Worm (Caenorhabditis elegans) whole organism, L2 larva: ENCODE measurements around the gene gpd-2.

Source experiments
- F13H6.1 ChIP-seq: sonication (generic microtip); optimal IDR thresholded peaks from 2 replicates; lab custom pipeline; 2016; ENCODE audit warnings: missing genetic modification characterization, missing compliant biosample characterization
- R02D3.7 ChIP-seq: fragments of 150-350 bp; optimal IDR thresholded peaks from 2 replicates; lab custom pipeline; 2014; ENCODE audit warnings: missing biosample characterization, missing genetic modification characterization
- ZK546.5 ChIP-seq: sonication (generic microtip); optimal IDR thresholded peaks from 2 replicates; lab custom pipeline; 2017; ENCODE audit warnings: missing biosample characterization, missing genetic modification characterization
- aly-2 ChIP-seq: fragments of 150-350 bp; optimal IDR thresholded peaks from 2 replicates; lab custom pipeline; 2014; ENCODE audit warnings: missing biosample characterization, missing genetic modification characterization
- ama-1 ChIP-seq: fragments of 150-350 bp; optimal IDR thresholded peaks from 2 replicates; lab custom pipeline; 2018; ENCODE audit warnings: inconsistent platforms
- ceh-16 ChIP-seq: fragments of 150-350 bp; optimal IDR thresholded peaks from 2 replicates; lab custom pipeline; 2014; ENCODE audit warnings: missing biosample characterization, missing genetic modification characterization
- ceh-82 ChIP-seq: fragments of 150-350 bp; optimal IDR thresholded peaks from 2 replicates; lab custom pipeline; 2014; ENCODE audit warnings: missing biosample characterization, missing genetic modification characterization
- crh-2 ChIP-seq: sonication (generic microtip); optimal IDR thresholded peaks from 2 replicates; lab custom pipeline; 2017; ENCODE audit warnings: missing biosample characterization, missing genetic modification characterization
- egl-27 ChIP-seq: sonication (generic microtip); optimal IDR thresholded peaks from 3 replicates; lab custom pipeline; 2017; ENCODE audit warnings: missing biosample characterization, missing genetic modification reagents, missing genetic modification characterization
- elt-1 ChIP-seq: fragments of 150-350 bp; optimal IDR thresholded peaks from 2 replicates; lab custom pipeline; 2014; ENCODE audit warnings: missing biosample characterization, missing genetic modification characterization
- fos-1 ChIP-seq: fragments of 150-350 bp; optimal IDR thresholded peaks from 2 replicates; lab custom pipeline; 2014; ENCODE audit warnings: missing biosample characterization, missing genetic modification characterization
- lin-11 ChIP-seq: fragments of 150-350 bp; sonication (generic microtip); optimal IDR thresholded peaks from 2 replicates; lab custom pipeline; 2014; ENCODE audit warnings: missing biosample characterization, missing genetic modification characterization, inconsistent platforms, mixed read lengths
- lin-39 ChIP-seq: fragments of 150-350 bp; optimal IDR thresholded peaks from 2 replicates; lab custom pipeline; 2014; ENCODE audit warnings: missing biosample characterization, missing genetic modification reagents, missing genetic modification characterization
- lsy-2 ChIP-seq, 2 experiments: fragments of 150-350 bp in 1 of 2; sonication (generic microtip) in 1 of 2; optimal IDR thresholded peaks; 2 replicates each; lab custom pipeline; 2014 to 2017; ENCODE audit warnings: missing biosample characterization in 2 of 2, missing genetic modification characterization in 2 of 2
- mab-5 ChIP-seq: fragments of 150-350 bp; optimal IDR thresholded peaks from 2 replicates; lab custom pipeline; 2014; ENCODE audit warnings: missing biosample characterization, missing genetic modification characterization
- mbf-1 ChIP-seq: sonication (generic microtip); optimal IDR thresholded peaks from 2 replicates; lab custom pipeline; 2017; ENCODE audit warnings: missing biosample characterization, missing genetic modification characterization
- mdl-1 ChIP-seq, 2 experiments: fragments of 150-350 bp in 1 of 2; sonication (generic microtip) in 1 of 2; optimal IDR thresholded peaks; 2 replicates each; lab custom pipeline; 2017; ENCODE audit warnings: missing biosample characterization in 2 of 2, missing genetic modification characterization in 2 of 2
- nhr-129 ChIP-seq: fragments of 150-350 bp; optimal IDR thresholded peaks from 2 replicates; lab custom pipeline; 2014; ENCODE audit warnings: missing biosample characterization, missing genetic modification characterization
- nhr-237 ChIP-seq: fragments of 150-350 bp; optimal IDR thresholded peaks from 2 replicates; lab custom pipeline; 2014; ENCODE audit warnings: missing biosample characterization, missing genetic modification characterization
- nhr-25 ChIP-seq: fragments of 150-350 bp; sonication (generic microtip); optimal IDR thresholded peaks from 3 replicates; lab custom pipeline; 2014; ENCODE audit warnings: missing biosample characterization, missing genetic modification characterization
- nhr-6 ChIP-seq: fragments of 150-350 bp; optimal IDR thresholded peaks from 2 replicates; lab custom pipeline; 2014; ENCODE audit warnings: missing biosample characterization, missing genetic modification characterization
- sem-4 ChIP-seq: fragments of 150-350 bp; optimal IDR thresholded peaks from 2 replicates; lab custom pipeline; 2014; ENCODE audit warnings: missing biosample characterization, missing genetic modification reagents, missing genetic modification characterization
- skn-1 ChIP-seq: sonication (generic microtip); optimal IDR thresholded peaks from 2 replicates; lab custom pipeline; 2017; ENCODE audit warnings: missing biosample characterization, missing genetic modification characterization
- sma-3 ChIP-seq: sonication (generic microtip); optimal IDR thresholded peaks from 2 replicates; lab custom pipeline; 2016; ENCODE audit warnings: missing genetic modification reagents, missing genetic modification characterization, missing compliant biosample characterization
- sma-9 ChIP-seq, 2 experiments: fragments of 150-350 bp in 1 of 2; sonication (generic microtip) in 1 of 2; optimal IDR thresholded peaks; 2 replicates each; lab custom pipeline; 2014 to 2016; ENCODE audit warnings: missing genetic modification characterization in 2 of 2, mild to moderate bottlenecking in 1 of 2, missing biosample characterization in 1 of 2, missing compliant biosample characterization in 1 of 2, missing genetic modification reagents in 1 of 2, moderate library complexity in 1 of 2
- unc-39 ChIP-seq: fragments of 150-350 bp; optimal IDR thresholded peaks from 2 replicates; lab custom pipeline; 2014; ENCODE audit warnings: missing biosample characterization, missing genetic modification characterization
- zag-1 ChIP-seq: fragments of 150-350 bp; optimal IDR thresholded peaks from 2 replicates; lab custom pipeline; 2014; ENCODE audit warnings: missing biosample characterization, missing genetic modification characterization
- ztf-1 ChIP-seq: fragments of 200-800 bp; sonication (Bioruptor generic); conservative IDR thresholded peaks from 2 replicates; pipeline ENCODE4 v1.3.6; 2022; ENCODE audit warnings: missing genetic modification characterization, missing compliant biosample characterization
- ztf-4 ChIP-seq: fragments of 150-350 bp; optimal IDR thresholded peaks from 2 replicates; lab custom pipeline; 2014; ENCODE audit warnings: missing biosample characterization, missing genetic modification characterization

The gpd-2 gene

ce11 chrX:3156062-3156791 lies 41.7 kb upstream of the gpd-2 start:
- no peak for TF ChIP-seq mdl-1 (tag; optimal IDR thresholded peaks at IDR 0.05; lab: Kevin White, UChicago)
- TF ChIP-seq sem-4 (tag; lab: Kevin White, UChicago) = no peak
- peak; percentile 9 for TF ChIP-seq sma-3 (GFP tag; lab: Kevin White, UChicago)
- peak; percentile 86 for TF ChIP-seq fos-1 (tag; lab: Kevin White, UChicago)
- TF ChIP-seq ceh-16 (tag; lab: Kevin White, UChicago) = no peak
- TF ChIP-seq, all 48 proteins: peak for 2

ce11 chrX:3155111-3155843 lies 40.8 kb upstream of the gpd-2 start:
- no peak for TF ChIP-seq aly-2 (tag; lab: Kevin White, UChicago)
- no peak for TF ChIP-seq mdl-1 (tag; optimal IDR thresholded peaks at IDR 0.05; lab: Kevin White, UChicago)
- peak; percentile 45 for TF ChIP-seq fos-1 (tag; lab: Kevin White, UChicago)
- TF ChIP-seq ztf-4 = no peak
- TF ChIP-seq, all 48 proteins: peak for 1

DNA sequence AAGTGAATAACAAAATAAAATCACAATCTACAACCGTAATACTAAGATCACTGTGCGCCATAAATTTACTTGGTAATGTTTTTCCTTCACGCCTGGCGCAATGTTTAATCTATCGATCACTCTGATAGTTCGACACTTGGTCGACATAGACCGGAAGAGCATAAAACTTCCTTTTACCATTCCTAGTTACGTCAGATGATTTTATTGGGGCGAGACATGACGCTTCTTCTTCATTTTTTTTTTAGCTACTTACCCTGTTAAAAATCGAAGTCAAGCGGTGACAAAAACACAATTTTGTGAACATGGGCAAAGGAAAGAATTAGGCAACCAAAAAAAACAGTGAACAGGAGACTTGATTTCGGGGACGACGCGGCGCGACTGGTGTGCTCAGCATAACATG lies 40.1 kb upstream of the gpd-2 start:
- no peak for TF ChIP-seq nhr-237 (tag; lab: Kevin White, UChicago)
- TF ChIP-seq zag-1 (tag; lab: Kevin White, UChicago) = no peak
- TF ChIP-seq nhr-25 (tag; lab: Kevin White, UChicago) = no peak
- no peak for TF ChIP-seq ztf-1 (GFP tag; lab: Robert Waterston, UW)
- no peak for TF ChIP-seq unc-39 (tag; lab: Kevin White, UChicago)
- TF ChIP-seq fos-1 (tag; lab: Kevin White, UChicago) = peak; percentile 39
- TF ChIP-seq ceh-16 (tag; lab: Kevin White, UChicago) = no peak
- peak; percentile 1 for TF ChIP-seq crh-2
- TF ChIP-seq lin-39 (tag; lab: Kevin White, UChicago) = no peak
- peak; percentile 34 for TF ChIP-seq sma-9 (GFP tag; optimal IDR thresholded peaks at IDR 0.05; lab: Kevin White, UChicago)
- TF ChIP-seq sma-9 (tag; optimal IDR thresholded peaks at IDR 0.05; lab: Kevin White, UChicago) = no peak
- peak; percentile 59 for TF ChIP-seq nhr-129 (tag; lab: Kevin White, UChicago)
- no peak for TF ChIP-seq lsy-2 (tag; optimal IDR thresholded peaks at IDR 0.05; lab: Kevin White, UChicago)
- no peak for TF ChIP-seq ceh-82 (tag; lab: Kevin White, UChicago)

DNA sequence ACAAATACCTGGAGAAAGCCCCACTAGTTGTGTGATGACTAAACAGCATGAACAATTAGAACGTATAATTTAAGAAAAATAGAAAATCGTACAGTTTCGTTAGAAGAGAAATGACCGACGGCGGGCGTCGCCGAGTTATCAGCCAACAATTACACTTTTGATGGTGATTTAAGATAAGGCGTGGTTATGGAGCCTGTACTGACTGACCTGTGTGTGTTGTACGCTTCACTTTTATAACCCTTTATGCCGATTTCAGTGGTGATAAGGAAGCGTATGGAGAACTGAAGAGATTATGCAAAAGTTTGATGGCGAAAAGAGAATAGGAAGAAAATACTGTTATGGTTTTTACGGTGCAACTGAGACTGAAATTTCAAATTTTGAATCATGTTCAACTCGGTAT lies 38.6 kb upstream of the gpd-2 start:
- TF ChIP-seq mdl-1 (tag; optimal IDR thresholded peaks at IDR 0.05; lab: Kevin White, UChicago) (no peak), nhr-129 (tag; lab: Kevin White, UChicago) (peak; percentile 5), fos-1 (tag; lab: Kevin White, UChicago) (peak; percentile 92), elt-1 (tag; lab: Kevin White, UChicago) (no peak), egl-27 (tag; lab: Kevin White, UChicago) (peak; percentile 6), lin-11 (tag; lab: Kevin White, UChicago) (no peak), sma-3 (GFP tag; lab: Kevin White, UChicago) (peak; percentile 20), mab-5 (tag; lab: Kevin White, UChicago) (no peak), F13H6.1 (peak; percentile 65), sma-9 (GFP tag; optimal IDR thresholded peaks at IDR 0.05; lab: Kevin White, UChicago) (peak; percentile 63), sma-9 (tag; optimal IDR thresholded peaks at IDR 0.05; lab: Kevin White, UChicago) (no peak), crh-2 (peak; percentile 46)

DNA sequence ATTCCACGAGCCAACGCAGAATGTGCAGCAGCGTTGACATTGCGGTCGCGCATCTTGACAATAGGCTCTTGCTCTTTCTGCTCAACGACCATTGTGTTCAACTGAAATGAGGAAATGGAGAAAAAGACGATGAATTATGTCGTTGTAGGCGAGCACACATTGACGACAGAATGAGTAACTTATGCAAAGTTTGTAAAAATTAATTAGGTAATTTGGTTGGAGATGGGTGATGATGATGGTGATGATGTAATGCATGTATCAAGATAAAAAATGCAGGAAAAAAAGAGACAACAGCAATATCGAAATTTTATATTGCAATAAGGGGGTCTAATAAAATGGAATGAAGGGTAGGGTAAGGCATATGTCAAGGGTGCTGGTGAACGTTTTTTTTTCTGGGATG lies 37.9 kb upstream of the gpd-2 start, which contains the start of gene bbln-1:
Gene bbln-1, minus strand, starts transcription at position 101 of the 400 bp plus-strand sequence.
- TF ChIP-seq sma-9 (GFP tag; optimal IDR thresholded peaks at IDR 0.05; lab: Kevin White, UChicago) (no peak), sma-9 (tag; optimal IDR thresholded peaks at IDR 0.05; lab: Kevin White, UChicago) (no peak), skn-1 (tag; lab: Kevin White, UChicago) (no peak), nhr-237 (tag; lab: Kevin White, UChicago) (no peak), sma-3 (GFP tag; lab: Kevin White, UChicago) (no peak), nhr-129 (tag; lab: Kevin White, UChicago) (no peak), ama-1 (lab: Kevin White, UChicago) (no peak), ceh-82 (tag; lab: Kevin White, UChicago) (no peak), zag-1 (tag; lab: Kevin White, UChicago) (no peak), ceh-16 (tag; lab: Kevin White, UChicago) (no peak), egl-27 (tag; lab: Kevin White, UChicago) (no peak), ZK546.5 (tag; lab: Kevin White, UChicago) (no peak), mbf-1 (tag; lab: Kevin White, UChicago) (no peak), fos-1 (tag; lab: Kevin White, UChicago) (no peak), nhr-6 (tag; lab: Kevin White, UChicago) (no peak), mab-5 (tag; lab: Kevin White, UChicago) (no peak), R02D3.7 (tag; lab: Kevin White, UChicago) (no peak)
